Fruit fly (Drosophila melanogaster): Measurements from ENCODE around the gene CG4496.

CG4496 gene

dm6 chr2L:7144061-7144460, 45.7 kb downstream of the CG4496 start (continued):
- TF ChIP-seq zfh2 (GFP tag; optimal IDR thresholded peaks at IDR 0.05) (no peak), Hr39 (optimal IDR thresholded peaks at IDR 0.05) (no peak), vfl (GFP tag; optimal IDR thresholded peaks at IDR 0.05) (no peak), sens (GFP tag) (peak; percentile 73), ssp (GFP tag; IDR thresholded peaks at IDR 0.05) (no peak), bsh (GFP tag; optimal IDR thresholded peaks at IDR 0.05) (peak; percentile 10 to 12), mam (GFP tag; optimal IDR thresholded peaks at IDR 0.05) (no peak), CG43689 (GFP tag; IDR thresholded peaks at IDR 0.05) (no peak), z (GFP tag; IDR thresholded peaks at IDR 0.05) (no peak), BtbVII (GFP tag; optimal IDR thresholded peaks at IDR 0.05) (no peak), CG8478 (optimal IDR thresholded peaks at IDR 0.05) (no peak), fd102C (GFP tag; optimal IDR thresholded peaks at IDR 0.05) (peak; percentile 78), Abd-B (GFP tag; optimal IDR thresholded peaks at IDR 0.05) (no peak), CG12391 (tag; optimal IDR thresholded peaks at IDR 0.05) (no peak), CG10274 (GFP tag; optimal IDR thresholded peaks at IDR 0.05) (no peak), al (GFP tag; IDR thresholded peaks at IDR 0.05) (no peak), nom (GFP tag; optimal IDR thresholded peaks at IDR 0.05) (no peak), Ptx1 (GFP tag; IDR thresholded peaks at IDR 0.05) (no peak), D (optimal IDR thresholded peaks at IDR 0.05) (no peak), D (GFP tag; optimal IDR thresholded peaks at IDR 0.05) (no peak), HLH3B (GFP tag; IDR thresholded peaks at IDR 0.05) (no peak), HLHmδ (GFP tag; optimal IDR thresholded peaks at IDR 0.05) (no peak), dysf (GFP tag; IDR thresholded peaks at IDR 0.05) (no peak), Trl (optimal IDR thresholded peaks at IDR 0.05) (no peak), Trl (GFP tag; optimal IDR thresholded peaks at IDR 0.05) (no peak), CG17912 (GFP tag; optimal IDR thresholded peaks at IDR 0.05) (no peak), Dip2 (GFP tag; IDR thresholded peaks at IDR 0.05) (no peak), Elba2 (GFP tag; optimal IDR thresholded peaks at IDR 0.05) (peak; percentile 33), amos (GFP tag; IDR thresholded peaks at IDR 0.05; ENCODE audit: partially characterized antibody) (no peak), CG4820 (GFP tag; optimal IDR thresholded peaks at IDR 0.05) (no peak), tll (GFP tag; optimal IDR thresholded peaks at IDR 0.05) (peak in 1 of 2 experiments; percentile 2), Bteb2 (GFP tag; optimal IDR thresholded peaks at IDR 0.05) (no peak), sqz (GFP tag; optimal IDR thresholded peaks at IDR 0.05) (no peak), H2.0 (GFP tag; IDR thresholded peaks at IDR 0.05) (no peak), CG11456 (GFP tag; IDR thresholded peaks at IDR 0.05) (no peak), jumu (GFP tag; optimal IDR thresholded peaks at IDR 0.05) (no peak), CG17385 (GFP tag; optimal IDR thresholded peaks at IDR 0.05) (no peak), Taf1 (GFP tag; IDR thresholded peaks at IDR 0.05) (no peak), Sry-δ (GFP tag; optimal IDR thresholded peaks at IDR 0.05) (no peak), CG14860 (GFP tag; IDR thresholded peaks at IDR 0.05; ENCODE audit: partially characterized antibody) (no peak), CG32767 (GFP tag; IDR thresholded peaks at IDR 0.05) (no peak), gcm2 (GFP tag; optimal IDR thresholded peaks at IDR 0.05) (no peak), CG8388 (GFP tag; optimal IDR thresholded peaks at IDR 0.05) (no peak), cwo (GFP tag; optimal IDR thresholded peaks at IDR 0.05) (no peak), CG18011 (GFP tag; optimal IDR thresholded peaks at IDR 0.05) (no peak), odd (GFP tag; optimal IDR thresholded peaks at IDR 0.05) (no peak), salm (tag; optimal IDR thresholded peaks at IDR 0.05) (no peak), az2 (GFP tag; optimal IDR thresholded peaks at IDR 0.05) (no peak), cato (GFP tag; optimal IDR thresholded peaks at IDR 0.05; ENCODE audit: borderline replicate concordance) (no peak), nerfin-2 (GFP tag; IDR thresholded peaks at IDR 0.05; ENCODE audit: partially characterized antibody) (no peak), slbo (GFP tag; IDR thresholded peaks at IDR 0.05) (no peak), Dip3 (GFP tag; optimal IDR thresholded peaks at IDR 0.05) (no peak), CG15479 (GFP tag; optimal IDR thresholded peaks at IDR 0.05) (peak; percentile 12)

Measured in whole organism, embryonic.